Fruit fly (Drosophila melanogaster): ENCODE results near the gene CG5937.

CG5937 gene

dm6 chrX:5997931-5998330, 41.9 kb upstream of the CG5937 start:
- TF ChIP-seq Hr38 (GFP tag; optimal IDR thresholded peaks at IDR 0.05) (no peak), CG15336 (GFP tag; IDR thresholded peaks at IDR 0.05) (no peak), Sox102F (GFP tag; optimal IDR thresholded peaks at IDR 0.05) (no peak), fkh (GFP tag; optimal IDR thresholded peaks at IDR 0.05) (no peak)

- TF ChIP-seq vri (GFP tag; optimal IDR thresholded peaks at IDR 0.05) = peak; percentile 76
- peak; percentile 56 for TF ChIP-seq dsx (GFP tag; optimal IDR thresholded peaks at IDR 0.05; ENCODE audit: poor library complexity, severe bottlenecking)
- peak; percentile 28 for TF ChIP-seq CG9139 (GFP tag; optimal IDR thresholded peaks at IDR 0.05)
- TF ChIP-seq Sox102F (GFP tag; optimal IDR thresholded peaks at IDR 0.05) = peak; percentile 83
- peak; percentile 55 for TF ChIP-seq Blimp-1 (GFP tag; optimal IDR thresholded peaks at IDR 0.05)
- peak; percentile 85 for TF ChIP-seq fkh (GFP tag; optimal IDR thresholded peaks at IDR 0.05)
- peak; percentile 84 for TF ChIP-seq Smox (GFP tag; optimal IDR thresholded peaks at IDR 0.05)
- TF ChIP-seq fd85E (GFP tag; optimal IDR thresholded peaks at IDR 0.05) = peak; percentile 36
- TF ChIP-seq achi (GFP tag; optimal IDR thresholded peaks at IDR 0.05) = peak; percentile 82
- TF ChIP-seq Ets96B (tag; optimal IDR thresholded peaks at IDR 0.05) = peak; percentile 88
- peak; percentile 86 for TF ChIP-seq acj6 (GFP tag; optimal IDR thresholded peaks at IDR 0.05)
- TF ChIP-seq CG8632 (GFP tag; optimal IDR thresholded peaks at IDR 0.05) = peak; percentile 77
- TF ChIP-seq net (GFP tag; optimal IDR thresholded peaks at IDR 0.05) = peak; percentile 83
- peak; percentile 86 for TF ChIP-seq Hr39 (GFP tag; optimal IDR thresholded peaks at IDR 0.05)
- peak; percentile 79 for TF ChIP-seq CG34406 (GFP tag; optimal IDR thresholded peaks at IDR 0.05)
- TF ChIP-seq OdsH (GFP tag; optimal IDR thresholded peaks at IDR 0.05) = peak; percentile 86
- TF ChIP-seq CG6163 (GFP tag; IDR thresholded peaks at IDR 0.05) = peak; percentile 84; the same call in 2 of the 3 replicates
- TF ChIP-seq CG10669 (GFP tag; optimal IDR thresholded peaks at IDR 0.05) = peak; percentile 82
- TF ChIP-seq cyc (GFP tag; optimal IDR thresholded peaks at IDR 0.05) = peak; percentile 82
- peak; percentile 77 for TF ChIP-seq Lpt (GFP tag; optimal IDR thresholded peaks at IDR 0.05)
- peak; percentile 88 for TF ChIP-seq topi (GFP tag; optimal IDR thresholded peaks at IDR 0.05)
- peak; percentile 72 for TF ChIP-seq CG11902 (GFP tag; optimal IDR thresholded peaks at IDR 0.05)
- TF ChIP-seq Gug (GFP tag; IDR thresholded peaks at IDR 0.05) = peak; percentile 73
- TF ChIP-seq esn (GFP tag; optimal IDR thresholded peaks at IDR 0.05) = peak; percentile 92
- peak; percentile 83 for TF ChIP-seq CG11762 (GFP tag; optimal IDR thresholded peaks at IDR 0.05; ENCODE audit: insufficient read depth)
- TF ChIP-seq pdm3 (GFP tag; optimal IDR thresholded peaks at IDR 0.05) = peak; percentile 85
- TF ChIP-seq CG4318 (GFP tag; optimal IDR thresholded peaks at IDR 0.05) = peak; percentile 66
- peak; percentile 77 for TF ChIP-seq Ets21C (GFP tag; optimal IDR thresholded peaks at IDR 0.05)
- peak; percentile 23 for TF ChIP-seq Eip93F (GFP tag; optimal IDR thresholded peaks at IDR 0.05)
- peak; percentile 72 for TF ChIP-seq CG8319 (GFP tag; optimal IDR thresholded peaks at IDR 0.05)
- TF ChIP-seq CG3032 (tag; optimal IDR thresholded peaks at IDR 0.05) = peak; percentile 83
- peak; percentile 69 for TF ChIP-seq Sox15 (GFP tag; optimal IDR thresholded peaks at IDR 0.05)
- peak; percentile 88 for TF ChIP-seq Hr4 (GFP tag; optimal IDR thresholded peaks at IDR 0.05)
- TF ChIP-seq svp (GFP tag) = peak; percentile 94
- peak; percentile 83 for TF ChIP-seq Sox14 (GFP tag; optimal IDR thresholded peaks at IDR 0.05)
- TF ChIP-seq spab (GFP tag; optimal IDR thresholded peaks at IDR 0.05) = peak; percentile 73
- TF ChIP-seq CG7368 (GFP tag; optimal IDR thresholded peaks at IDR 0.05) = peak; percentile 74
- TF ChIP-seq CG32006 (GFP tag; optimal IDR thresholded peaks at IDR 0.05) = peak; percentile 89
- peak; percentile 91 for TF ChIP-seq Met (GFP tag; optimal IDR thresholded peaks at IDR 0.05)
- peak; percentile 42 to 83 for TF ChIP-seq salr (GFP tag; optimal IDR thresholded peaks at IDR 0.05)
- peak; percentile 53 for TF ChIP-seq dac (GFP tag; optimal IDR thresholded peaks at IDR 0.05)
- peak; percentile 86 for TF ChIP-seq CG10631 (GFP tag; optimal IDR thresholded peaks at IDR 0.05)
- TF ChIP-seq CG8119 (GFP tag; IDR thresholded peaks at IDR 0.05) = peak; percentile 92
- TF ChIP-seq CG6276 (GFP tag; optimal IDR thresholded peaks at IDR 0.05) = peak; percentile 70
- peak; percentile 22 for TF ChIP-seq CG6854 (GFP tag; optimal IDR thresholded peaks at IDR 0.05)
- peak; percentile 83 for TF ChIP-seq CG3919 (GFP tag; optimal IDR thresholded peaks at IDR 0.05)
- TF ChIP-seq lz (GFP tag; optimal IDR thresholded peaks at IDR 0.05) = peak; percentile 90
Observed at dm6 chrX:6000747-6001426, 38.9 kb upstream of the CG5937 start, which contains the start of gene CG4766. TSS of gene CG4766 (minus strand) at chrX:6000797.

Measured in whole organism, prepupa.